Fruit fly (Drosophila melanogaster): ENCODE measurements around the gene CG17625.

dm6 chr3R:22701793-22702192, 15.1 kb downstream of the CG17625 start, which contains the start of the genes CG6972 and CCAP:
- TF ChIP-seq CG9948 (tag; optimal IDR thresholded peaks at IDR 0.05): no peak
- no peak for TF ChIP-seq Snoo (tag; optimal IDR thresholded peaks at IDR 0.05)
